Worm (Caenorhabditis elegans) whole organism, early embryonic: Measurements from ENCODE around the gene serp-1.2.

ENCODE experiments used
- B0310.2 ChIP-seq: sonication (generic microtip); optimal IDR thresholded peaks from 2 replicates; lab custom pipeline; 2016; ENCODE audit warnings: mild to moderate bottlenecking, missing genetic modification characterization, missing compliant biosample characterization
- F13C5.2 ChIP-seq: sonication (generic microtip); optimal IDR thresholded peaks from 2 replicates; lab custom pipeline; 2017; ENCODE audit warnings: mild to moderate bottlenecking, missing genetic modification characterization, inconsistent platforms, missing compliant biosample characterization
- ama-1 ChIP-seq: fragments of 150-350 bp; optimal IDR thresholded peaks from 2 replicates; lab custom pipeline; 2014
- ceh-13 ChIP-seq: fragments of 200-800 bp; sonication (Bioruptor generic); optimal IDR thresholded peaks from 2 replicates; lab custom pipeline; 2018; ENCODE audit warnings: mild to moderate bottlenecking, missing genetic modification characterization, missing compliant biosample characterization
- flt-1 ChIP-seq: fragments of 200-800 bp; sonication (Bioruptor generic); IDR thresholded peaks from 2 replicates; pipeline ENCODE4 v1.3.6; 2022; ENCODE audit warnings: missing genetic modification characterization, missing compliant biosample characterization
- hmbx-1 ChIP-seq: sonication (generic microtip); optimal IDR thresholded peaks from 2 replicates; lab custom pipeline; 2016; ENCODE audit warnings: mild to moderate bottlenecking, missing genetic modification characterization, missing compliant biosample characterization
- hnd-1 ChIP-seq: sonication (generic microtip); optimal IDR thresholded peaks from 2 replicates; lab custom pipeline; 2016; ENCODE audit warnings: missing genetic modification characterization, missing compliant biosample characterization
- tra-4 ChIP-seq: sonication (generic microtip); optimal IDR thresholded peaks from 2 replicates; lab custom pipeline; 2017; ENCODE audit warnings: missing genetic modification characterization, missing compliant biosample characterization

- TF ChIP-seq tra-4 (tag; lab: Kevin White, UChicago), result no peak
- no peak for TF ChIP-seq F13C5.2 (tag; lab: Kevin White, UChicago)
- no peak for TF ChIP-seq B0310.2 (tag; lab: Kevin White, UChicago)
- no peak for TF ChIP-seq ama-1 (lab: Kevin White, UChicago)
- TF ChIP-seq hnd-1 (tag; lab: Kevin White, UChicago), result no peak
- no peak for TF ChIP-seq hmbx-1 (tag; lab: Kevin White, UChicago)
- no peak for TF ChIP-seq flt-1 (GFP tag; lab: Robert Waterston, UW)
- no peak for TF ChIP-seq ceh-13 (GFP tag; lab: Kevin White, UChicago)
Measured at ce11 chrIV:8255221-8255620, 29.7 kb downstream of the serp-1.2 start.
